Fruit fly (Drosophila melanogaster): ENCODE data around the gene CG12729.

Gene CG12729

dm6 chrX:5879543-5879943, 34.5 kb downstream of the CG12729 start, which contains the start of the genes Usp30 and CG16721 (continued):
- no peak for TF ChIP-seq kni (GFP tag; optimal IDR thresholded peaks at IDR 0.05)
- TF ChIP-seq CG11696 (GFP tag; IDR thresholded peaks at IDR 0.05), result no peak
- TF ChIP-seq Lpt (GFP tag; optimal IDR thresholded peaks at IDR 0.05), result no peak
- TF ChIP-seq CG1233 (GFP tag; optimal IDR thresholded peaks at IDR 0.05), result peak; percentile 32
- TF ChIP-seq D19A (tag; optimal IDR thresholded peaks at IDR 0.05), result peak; percentile 23
- no peak for TF ChIP-seq org-1 (GFP tag; optimal IDR thresholded peaks at IDR 0.05)
- no peak for TF ChIP-seq HHEX (GFP tag; optimal IDR thresholded peaks at IDR 0.05)
- peak; percentile 65 for TF ChIP-seq Myb (GFP tag; optimal IDR thresholded peaks at IDR 0.05)
- no peak for TF ChIP-seq D (optimal IDR thresholded peaks at IDR 0.05)
- no peak for TF ChIP-seq D (GFP tag; optimal IDR thresholded peaks at IDR 0.05)
- no peak for TF ChIP-seq z (GFP tag; IDR thresholded peaks at IDR 0.05)
- peak; percentile 47; the same call in 1 of the 3 replicates for TF ChIP-seq zen2 (GFP tag; IDR thresholded peaks at IDR 0.05; ENCODE audit: partially characterized antibody)
- no peak for TF ChIP-seq D19B (GFP tag; optimal IDR thresholded peaks at IDR 0.05)
- no peak for TF ChIP-seq ssp (GFP tag; IDR thresholded peaks at IDR 0.05)
- TF ChIP-seq Gug (GFP tag; IDR thresholded peaks at IDR 0.05), result peak; percentile 5; the same call in 1 of the 4 replicates
- no peak for TF ChIP-seq CG8388 (GFP tag; optimal IDR thresholded peaks at IDR 0.05)
- TF ChIP-seq CG17612 (GFP tag; IDR thresholded peaks at IDR 0.05), result no peak
- TF ChIP-seq CG4282 (GFP tag; optimal IDR thresholded peaks at IDR 0.05), result peak; percentile 56
- TF ChIP-seq slou (GFP tag; optimal IDR thresholded peaks at IDR 0.05), result peak; percentile 38
- peak; percentile 9 for TF ChIP-seq gcm (GFP tag; optimal IDR thresholded peaks at IDR 0.05)
- peak; percentile 68 for TF ChIP-seq sob (GFP tag; IDR thresholded peaks at IDR 0.05)
- TF ChIP-seq Stat92E (GFP tag; optimal IDR thresholded peaks at IDR 0.05), result no peak
- no peak for TF ChIP-seq Dek (tag; optimal IDR thresholded peaks at IDR 0.05)
- no peak for TF ChIP-seq toy (GFP tag; IDR thresholded peaks at IDR 0.05)
- TF ChIP-seq BtbVII (GFP tag; optimal IDR thresholded peaks at IDR 0.05), result no peak
- no peak for TF ChIP-seq psq (GFP tag; optimal IDR thresholded peaks at IDR 0.05)
- no peak for TF ChIP-seq CG4707 (GFP tag; optimal IDR thresholded peaks at IDR 0.05)
- no peak for TF ChIP-seq al (GFP tag; IDR thresholded peaks at IDR 0.05)
- TF ChIP-seq repo (GFP tag; optimal IDR thresholded peaks at IDR 0.05), result peak; percentile 10
- TF ChIP-seq CG1647 (GFP tag; optimal IDR thresholded peaks at IDR 0.05), result peak; percentile 33
- TF ChIP-seq cwo (GFP tag; optimal IDR thresholded peaks at IDR 0.05), result no peak
- no peak for TF ChIP-seq bowl (GFP tag; IDR thresholded peaks at IDR 0.05)
- peak; percentile 26 for TF ChIP-seq zen (tag; optimal IDR thresholded peaks at IDR 0.05)
- TF ChIP-seq CG16815 (GFP tag; optimal IDR thresholded peaks at IDR 0.05), result no peak
- TF ChIP-seq sug (tag; optimal IDR thresholded peaks at IDR 0.05), result peak; percentile 43
- no peak for TF ChIP-seq CG10565 (GFP tag; optimal IDR thresholded peaks at IDR 0.05)
- TF ChIP-seq tap (tag; optimal IDR thresholded peaks at IDR 0.05), result no peak
- TF ChIP-seq NFAT (GFP tag; IDR thresholded peaks at IDR 0.05), result peak; percentile 44
- no peak for TF ChIP-seq CG2875 (GFP tag; optimal IDR thresholded peaks at IDR 0.05)
- 0 out of 3 replicates have a peak, but pooled peaks have one; percentile 20 for TF ChIP-seq dysf (GFP tag; IDR thresholded peaks at IDR 0.05)
- no peak for TF ChIP-seq jigr1 (GFP tag; IDR thresholded peaks at IDR 0.05)
- TF ChIP-seq Rx (GFP tag; IDR thresholded peaks at IDR 0.05), result no peak
- TF ChIP-seq fd3F (GFP tag; optimal IDR thresholded peaks at IDR 0.05), result peak; percentile 17
- TF ChIP-seq Camta (GFP tag; optimal IDR thresholded peaks at IDR 0.05), result peak; percentile 1
- TF ChIP-seq TFAM (GFP tag; optimal IDR thresholded peaks at IDR 0.05), result no peak
- TF ChIP-seq sima (GFP tag; optimal IDR thresholded peaks at IDR 0.05), result no peak
- peak; percentile 43 for TF ChIP-seq mirr (GFP tag; optimal IDR thresholded peaks at IDR 0.05)
- TF ChIP-seq CG32767 (GFP tag; IDR thresholded peaks at IDR 0.05), result no peak
- peak; percentile 2 for TF ChIP-seq luna (GFP tag; optimal IDR thresholded peaks at IDR 0.05)
- peak; percentile 56 for TF ChIP-seq her (GFP tag; optimal IDR thresholded peaks at IDR 0.05)
- TF ChIP-seq CG18599 (GFP tag; optimal IDR thresholded peaks at IDR 0.05), result peak; percentile 62
- no peak for TF ChIP-seq ewg (GFP tag; optimal IDR thresholded peaks at IDR 0.05)
